Worm (Caenorhabditis elegans): ENCODE measurements around the gene cdh-3.
A peak's percentile ranks its signal among the peaks of the same experiment; 100 is the strongest.

Gene cdh-3

ce11 chrIII:7711495-7711894 is 42.8 kb downstream of the cdh-3 start:
- TF ChIP-seq egl-27 (tag; optimal IDR thresholded peaks at IDR 0.05) (no peak), lin-39 (tag; optimal IDR thresholded peaks at IDR 0.05) (no peak), nhr-6 (tag; optimal IDR thresholded peaks at IDR 0.05) (no peak), unc-55 (GFP tag; optimal IDR thresholded peaks at IDR 0.05) (peak; percentile 14), ZK546.5 (tag; optimal IDR thresholded peaks at IDR 0.05) (no peak), snpc-4 (tag; optimal IDR thresholded peaks at IDR 0.05) (no peak)

- peak; percentile 41 for TF ChIP-seq lin-11 (tag; optimal IDR thresholded peaks at IDR 0.05)
- peak; percentile 38 for TF ChIP-seq unc-55 (GFP tag; optimal IDR thresholded peaks at IDR 0.05)
- no peak for TF ChIP-seq skn-1 (tag; optimal IDR thresholded peaks at IDR 0.05)
- TF ChIP-seq F13H6.1 (tag; optimal IDR thresholded peaks at IDR 0.05), result peak; percentile 36
- TF ChIP-seq ztf-11 (tag; optimal IDR thresholded peaks at IDR 0.05), result no peak
- TF ChIP-seq gmeb-1 (tag; optimal IDR thresholded peaks at IDR 0.05), result no peak
- TF ChIP-seq nhr-11 (tag; optimal IDR thresholded peaks at IDR 0.05), result no peak
- peak in 1 of 2 experiments; percentile 63 for TF ChIP-seq lsy-2 (tag; optimal IDR thresholded peaks at IDR 0.05)
- peak; percentile 61 for TF ChIP-seq C34F6.9 (tag; optimal IDR thresholded peaks at IDR 0.05)
- TF ChIP-seq crh-2 (tag; optimal IDR thresholded peaks at IDR 0.05), result peak; percentile 41
- TF ChIP-seq lin-13 (GFP tag; optimal IDR thresholded peaks at IDR 0.05), result peak; percentile 95
- no peak for TF ChIP-seq dmd-4 (tag; optimal IDR thresholded peaks at IDR 0.05)
- TF ChIP-seq nhr-10 (tag; optimal IDR thresholded peaks at IDR 0.05), result peak; percentile 1
- TF ChIP-seq nhr-237 (tag; optimal IDR thresholded peaks at IDR 0.05), result no peak
- peak; percentile 37 for TF ChIP-seq nhr-129 (tag; optimal IDR thresholded peaks at IDR 0.05)
- no peak for TF ChIP-seq R02D3.7 (tag; optimal IDR thresholded peaks at IDR 0.05)
- no peak for TF ChIP-seq mbf-1 (tag; optimal IDR thresholded peaks at IDR 0.05)
Observed at ce11 chrIII:7710943-7711342, 43.3 kb downstream of the cdh-3 start.

ce11 chrIII:7710066-7710465 is 44.2 kb downstream of the cdh-3 start:
- TF ChIP-seq sma-9 (GFP tag; optimal IDR thresholded peaks at IDR 0.05), result peak; percentile 55
- no peak for TF ChIP-seq sma-9 (tag; optimal IDR thresholded peaks at IDR 0.05)
- no peak for TF ChIP-seq unc-62 (GFP tag; optimal IDR thresholded peaks at IDR 0.05)
- TF ChIP-seq lsy-2 (tag; optimal IDR thresholded peaks at IDR 0.05), result peak; percentile 41 to 88
- peak; percentile 58 for TF ChIP-seq blmp-1 (tag; optimal IDR thresholded peaks at IDR 0.05; ENCODE audit: insufficient read depth)
- TF ChIP-seq nhr-77 (tag; optimal IDR thresholded peaks at IDR 0.05), result no peak
- peak; percentile 62 for TF ChIP-seq zag-1 (tag; optimal IDR thresholded peaks at IDR 0.05)
- TF ChIP-seq ceh-82 (tag; optimal IDR thresholded peaks at IDR 0.05), result no peak
- TF ChIP-seq mab-5 (tag; optimal IDR thresholded peaks at IDR 0.05), result peak; percentile 46
- TF ChIP-seq F13H6.1 (tag; optimal IDR thresholded peaks at IDR 0.05), result peak; percentile 82
- peak; percentile 64 for TF ChIP-seq ztf-4 (tag; optimal IDR thresholded peaks at IDR 0.05)
- TF ChIP-seq lin-39 (tag; optimal IDR thresholded peaks at IDR 0.05), result no peak
- TF ChIP-seq ZK546.5 (tag; optimal IDR thresholded peaks at IDR 0.05), result no peak
- no peak for TF ChIP-seq nhr-237 (tag; optimal IDR thresholded peaks at IDR 0.05)
- TF ChIP-seq egl-27 (tag; optimal IDR thresholded peaks at IDR 0.05), result peak; percentile 25
- no peak for TF ChIP-seq nhr-11 (tag; optimal IDR thresholded peaks at IDR 0.05)
- peak; percentile 71 for TF ChIP-seq nhr-25 (tag; optimal IDR thresholded peaks at IDR 0.05)
- peak; percentile 52 for TF ChIP-seq nhr-21 (tag; optimal IDR thresholded peaks at IDR 0.05)
- peak; percentile 25 for TF ChIP-seq ama-1 (optimal IDR thresholded peaks at IDR 0.05)
- TF ChIP-seq unc-39 (tag; optimal IDR thresholded peaks at IDR 0.05), result no peak
- peak; percentile 64 for TF ChIP-seq nhr-6 (tag; optimal IDR thresholded peaks at IDR 0.05)
- TF ChIP-seq gmeb-1 (tag; optimal IDR thresholded peaks at IDR 0.05), result peak; percentile 76
- peak; percentile 55 for TF ChIP-seq sma-3 (GFP tag; optimal IDR thresholded peaks at IDR 0.05)
- TF ChIP-seq ztf-1 (GFP tag; conservative IDR thresholded peaks at IDR 0.05), result no peak
- TF ChIP-seq peb-1 (tag; optimal IDR thresholded peaks at IDR 0.05), result no peak
- TF ChIP-seq unc-55 (GFP tag; optimal IDR thresholded peaks at IDR 0.05), result peak; percentile 80
- TF ChIP-seq elt-3 (tag; optimal IDR thresholded peaks at IDR 0.05), result no peak
- no peak for TF ChIP-seq nhr-23 (tag; optimal IDR thresholded peaks at IDR 0.05)
- peak; percentile 98 for TF ChIP-seq lin-13 (GFP tag; optimal IDR thresholded peaks at IDR 0.05)
- no peak for TF ChIP-seq aly-2 (tag; optimal IDR thresholded peaks at IDR 0.05)
- no peak for TF ChIP-seq ztf-11 (tag; optimal IDR thresholded peaks at IDR 0.05)
- no peak for TF ChIP-seq nhr-12 (tag; optimal IDR thresholded peaks at IDR 0.05)
- TF ChIP-seq mbf-1 (tag; optimal IDR thresholded peaks at IDR 0.05), result no peak
- no peak for TF ChIP-seq skn-1 (tag; optimal IDR thresholded peaks at IDR 0.05)
- no peak for TF ChIP-seq Y55F3AM.14 (GFP tag; optimal IDR thresholded peaks at IDR 0.05)
- TF ChIP-seq snpc-4 (tag; optimal IDR thresholded peaks at IDR 0.05), result peak; percentile 58
- no peak for TF ChIP-seq elt-1 (tag; optimal IDR thresholded peaks at IDR 0.05)
- TF ChIP-seq alr-1 (tag; optimal IDR thresholded peaks at IDR 0.05), result no peak
- TF ChIP-seq R02D3.7 (tag; optimal IDR thresholded peaks at IDR 0.05), result no peak
- peak; percentile 66 for TF ChIP-seq fos-1 (tag; optimal IDR thresholded peaks at IDR 0.05)
- peak; percentile 3 for TF ChIP-seq nhr-10 (tag; optimal IDR thresholded peaks at IDR 0.05)
- peak; percentile 83 for TF ChIP-seq crh-2 (tag; optimal IDR thresholded peaks at IDR 0.05)
- no peak for TF ChIP-seq dmd-4 (tag; optimal IDR thresholded peaks at IDR 0.05)
- TF ChIP-seq nhr-129 (tag; optimal IDR thresholded peaks at IDR 0.05), result peak; percentile 94
- TF ChIP-seq C34F6.9 (tag; optimal IDR thresholded peaks at IDR 0.05), result peak; percentile 92
- peak; percentile 80 for TF ChIP-seq sem-4 (tag; optimal IDR thresholded peaks at IDR 0.05)
- no peak for TF ChIP-seq mdl-1 (tag; optimal IDR thresholded peaks at IDR 0.05)

Measured in whole organism, L2 larva.